Worm (Caenorhabditis elegans) whole organism, L1 larva: ENCODE results near the gene C26D10.4.
A peak's percentile ranks its signal among the peaks of the same experiment; 100 is the strongest.

ENCODE experiments used
- C16A3.4 ChIP-seq: fragments of 150-350 bp; optimal IDR thresholded peaks from 2 replicates; lab custom pipeline; 2014; ENCODE audit warnings: missing biosample characterization, missing genetic modification characterization
- aly-2 ChIP-seq: fragments of 150-350 bp; optimal IDR thresholded peaks from 2 replicates; lab custom pipeline; 2014; ENCODE audit warnings: missing biosample characterization, missing genetic modification characterization
- blmp-1 ChIP-seq: fragments of 150-350 bp; optimal IDR thresholded peaks from 2 replicates; lab custom pipeline; 2014; ENCODE audit warnings: missing biosample characterization, missing genetic modification characterization
- ceh-63 ChIP-seq: fragments of 200-800 bp; sonication (Bioruptor generic); optimal IDR thresholded peaks from 2 replicates; lab custom pipeline; 2018; ENCODE audit warnings: mild to moderate bottlenecking, missing genetic modification characterization, missing compliant biosample characterization
- ceh-82 ChIP-seq, 3 experiments: fragments of 150-350 bp in 1 of 3; sonication (generic microtip) in 2 of 3; optimal IDR thresholded peaks; 2 replicates each; lab custom pipeline; 2014 to 2017; ENCODE audit warnings: missing biosample characterization in 3 of 3, missing genetic modification characterization in 3 of 3
- dpl-1 ChIP-seq, 3 experiments: fragments of 150-350 bp in 2 of 3; sonication (generic microtip) in 1 of 3; optimal IDR thresholded peaks; 2 replicates each; lab custom pipeline; 2014 to 2017; ENCODE audit warnings: missing biosample characterization in 3 of 3, missing genetic modification characterization in 3 of 3, missing genetic modification reagents in 3 of 3
- efl-1 ChIP-seq, 4 experiments: fragments of 150-350 bp; optimal IDR thresholded peaks in 3 of 4; peaks in 1 of 4; 1 replicate in 1 of 4; 2 replicates in 3 of 4; lab custom pipeline; 2014; ENCODE audit warnings: missing biosample characterization in 2 of 4, missing genetic modification characterization in 2 of 4, missing genetic modification reagents in 2 of 4
- egl-13 ChIP-seq: sonication (generic microtip); optimal IDR thresholded peaks from 2 replicates; lab custom pipeline; 2016; ENCODE audit warnings: missing genotype, missing genetic modification reagents, missing genetic modification characterization, missing compliant biosample characterization
- elt-2 ChIP-seq: sonication (generic microtip); optimal IDR thresholded peaks from 2 replicates; lab custom pipeline; 2016; ENCODE audit warnings: missing genetic modification characterization, mild to moderate bottlenecking, inconsistent platforms, missing compliant biosample characterization, missing genetic modification reagents
- fkh-8 ChIP-seq: sonication (generic microtip); optimal IDR thresholded peaks from 2 replicates; lab custom pipeline; 2016; ENCODE audit warnings: mild to moderate bottlenecking, missing genetic modification characterization, missing compliant biosample characterization
- hlh-17 ChIP-seq: fragments of 200-800 bp; sonication (Bioruptor generic); optimal IDR thresholded peaks from 2 replicates; lab custom pipeline; 2018; ENCODE audit warnings: missing genetic modification characterization, mild to moderate bottlenecking, missing compliant biosample characterization, moderate library complexity, borderline replicate concordance
- irx-1 ChIP-seq: sonication (generic microtip); optimal IDR thresholded peaks from 2 replicates; lab custom pipeline; 2016; ENCODE audit warnings: missing genetic modification characterization, missing compliant biosample characterization
- jun-1 ChIP-seq: fragments of 150-350 bp; optimal IDR thresholded peaks from 2 replicates; lab custom pipeline; 2014; ENCODE audit warnings: missing biosample characterization, missing genetic modification reagents, missing genetic modification characterization
- lin-13 ChIP-seq: fragments of 150-350 bp; optimal IDR thresholded peaks from 2 replicates; lab custom pipeline; 2014; ENCODE audit warnings: missing biosample characterization, missing genetic modification reagents, missing genetic modification characterization
- lin-14 ChIP-seq: fragments of 200-800 bp; sonication (Bioruptor generic); optimal IDR thresholded peaks from 2 replicates; lab custom pipeline; 2018; ENCODE audit warnings: mild to moderate bottlenecking, missing genetic modification characterization, moderate library complexity, missing compliant biosample characterization
- lin-35 ChIP-seq, 2 experiments: fragments of 150-350 bp; optimal IDR thresholded peaks; 2 replicates each; lab custom pipeline; 2014; ENCODE audit warnings: missing biosample characterization in 2 of 2, missing genetic modification characterization in 2 of 2, missing genetic modification reagents in 2 of 2
- lir-3 ChIP-seq: sonication (generic microtip); optimal IDR thresholded peaks from 2 replicates; lab custom pipeline; 2016; ENCODE audit warnings: mild to moderate bottlenecking, missing genetic modification characterization, moderate library complexity, missing compliant biosample characterization; ENCODE audit not compliant: poor library complexity
- lsy-2 ChIP-seq, 2 experiments: fragments of 150-350 bp; optimal IDR thresholded peaks; 2 replicates each; lab custom pipeline; 2014; ENCODE audit warnings: missing biosample characterization in 2 of 2, missing genetic modification characterization in 2 of 2
- mdl-1 ChIP-seq, 2 experiments: fragments of 150-350 bp; optimal IDR thresholded peaks; 2 replicates each; lab custom pipeline; 2014 to 2017; ENCODE audit warnings: missing biosample characterization in 2 of 2, missing genetic modification characterization in 2 of 2, inconsistent platforms in 1 of 2
- mef-2 ChIP-seq: fragments of 150-350 bp; optimal IDR thresholded peaks from 2 replicates; lab custom pipeline; 2014; ENCODE audit warnings: missing biosample characterization, missing genetic modification characterization
- nhr-19 ChIP-seq: fragments of 200-800 bp; sonication (Bioruptor generic); conservative IDR thresholded peaks from 2 replicates; pipeline ENCODE4 v1.3.6; 2022; ENCODE audit warnings: missing genetic modification characterization, missing compliant biosample characterization
- nhr-20 ChIP-seq: sonication (generic microtip); optimal IDR thresholded peaks from 2 replicates; lab custom pipeline; 2016; ENCODE audit warnings: mild to moderate bottlenecking, missing genetic modification characterization, missing compliant biosample characterization
- nhr-47 ChIP-seq: sonication (generic microtip); optimal IDR thresholded peaks from 2 replicates; lab custom pipeline; 2016; ENCODE audit warnings: mild to moderate bottlenecking, missing genetic modification characterization, moderate library complexity, missing compliant biosample characterization
- nhr-71 ChIP-seq: sonication (generic microtip); optimal IDR thresholded peaks from 2 replicates; lab custom pipeline; 2016; ENCODE audit warnings: mild to moderate bottlenecking, missing genetic modification characterization, moderate library complexity, missing compliant biosample characterization
- nhr-76 ChIP-seq: sonication (generic microtip); optimal IDR thresholded peaks from 2 replicates; lab custom pipeline; 2017; ENCODE audit warnings: missing biosample characterization, missing genetic modification characterization
- nhr-84 ChIP-seq: sonication (generic microtip); optimal IDR thresholded peaks from 2 replicates; lab custom pipeline; 2017; ENCODE audit warnings: missing biosample characterization, missing genetic modification characterization
- nhr-90 ChIP-seq: sonication (generic microtip); optimal IDR thresholded peaks from 2 replicates; lab custom pipeline; 2016; ENCODE audit warnings: mild to moderate bottlenecking, missing genetic modification characterization, missing compliant biosample characterization; ENCODE audit not compliant: poor library complexity
- pag-3 ChIP-seq: sonication (generic microtip); optimal IDR thresholded peaks from 2 replicates; lab custom pipeline; 2017; ENCODE audit warnings: missing genetic modification characterization, mild to moderate bottlenecking, missing compliant biosample characterization, antibody characterized with exemption, borderline replicate concordance; ENCODE audit not compliant: insufficient read depth
- pax-3 ChIP-seq: fragments of 200-800 bp; sonication (Bioruptor generic); optimal IDR thresholded peaks from 2 replicates; lab custom pipeline; 2018; ENCODE audit warnings: mild to moderate bottlenecking, missing genetic modification characterization, moderate library complexity, missing compliant biosample characterization
- pqm-1 ChIP-seq: sonication (generic microtip); optimal IDR thresholded peaks from 3 replicates; lab custom pipeline; 2017; ENCODE audit warnings: missing biosample characterization, missing genetic modification characterization
- snpc-4 ChIP-seq: fragments of 150-350 bp; optimal IDR thresholded peaks from 2 replicates; lab custom pipeline; 2014; ENCODE audit warnings: missing biosample characterization, missing genetic modification characterization
- sptf-1 ChIP-seq: fragments of 150-350 bp; optimal IDR thresholded peaks from 2 replicates; lab custom pipeline; 2014; ENCODE audit warnings: missing biosample characterization, missing genetic modification characterization
- sup-37 ChIP-seq: fragments of 200-800 bp; sonication (Bioruptor generic); optimal IDR thresholded peaks from 2 replicates; lab custom pipeline; 2018; ENCODE audit warnings: mild to moderate bottlenecking, missing genetic modification characterization, missing compliant biosample characterization
- tlp-1 ChIP-seq: fragments of 150-350 bp; optimal IDR thresholded peaks from 2 replicates; lab custom pipeline; 2014; ENCODE audit warnings: missing biosample characterization, missing genetic modification characterization
- unc-62 ChIP-seq: fragments of 150-350 bp; optimal IDR thresholded peaks from 2 replicates; lab custom pipeline; 2014; ENCODE audit warnings: missing biosample characterization, missing genetic modification reagents, missing genetic modification characterization
- unc-98 ChIP-seq: fragments of 200-800 bp; sonication (Bioruptor generic); IDR thresholded peaks from 2 replicates; pipeline ENCODE4 v1.3.6; 2022; ENCODE audit warnings: missing genetic modification characterization, missing compliant biosample characterization
- ztf-11 ChIP-seq, 2 experiments: sonication (generic microtip); optimal IDR thresholded peaks; 2 replicates each; lab custom pipeline; 2016 to 2017; ENCODE audit warnings: missing genetic modification characterization in 2 of 2, missing biosample characterization in 1 of 2, missing compliant biosample characterization in 1 of 2

Gene C26D10.4

ce11 chrII:8377722-8378121 is 48.2 kb downstream of the C26D10.4 start:
- TF ChIP-seq sup-37 (GFP tag; lab: Kevin White, UChicago) (no peak), aly-2 (tag; lab: Kevin White, UChicago) (no peak), nhr-90 (tag; lab: Kevin White, UChicago) (no peak)

- no peak for TF ChIP-seq nhr-19 (GFP tag; lab: Robert Waterston, UW)
- TF ChIP-seq ztf-11 (tag; optimal IDR thresholded peaks at IDR 0.05; lab: Kevin White, UChicago): no peak
- TF ChIP-seq blmp-1 (tag; lab: Kevin White, UChicago): peak; percentile 18
- TF ChIP-seq, all 84 proteins: peak for 1
Observed at ce11 chrII:8380188-8380587, 50.6 kb downstream of the C26D10.4 start.

- TF ChIP-seq snpc-4 (no peak), lir-3 (no peak), fkh-8 (tag; lab: Kevin White, UChicago) (no peak), nhr-47 (tag; lab: Kevin White, UChicago) (no peak)
Observed at ce11 chrII:8381197-8381596, 51.6 kb downstream of the C26D10.4 start, which contains the start of gene F49E12.12. Gene F49E12.12, plus strand, starts transcription at chrII:8381497.

- TF ChIP-seq lin-13 (GFP tag; lab: Kevin White, UChicago) (no peak), lin-14 (GFP tag; lab: Kevin White, UChicago) (peak; percentile 33), nhr-71 (peak; percentile 68), lsy-2 (tag; optimal IDR thresholded peaks at IDR 0.05; lab: Kevin White, UChicago) (peak in 1 of 2 experiments; percentile 29), nhr-47 (tag; lab: Kevin White, UChicago) (no peak), pqm-1 (tag; lab: Kevin White, UChicago) (peak; percentile 79), dpl-1 (GFP tag; optimal IDR thresholded peaks at IDR 0.05; lab: Kevin White, UChicago) (no peak), sptf-1 (no peak), pax-3 (peak; percentile 2), nhr-19 (GFP tag; lab: Robert Waterston, UW) (peak; percentile 38), mdl-1 (tag; optimal IDR thresholded peaks at IDR 0.05; lab: Kevin White, UChicago) (peak in 1 of 2 experiments; percentile 35), pag-3 (tag; lab: Kevin White, UChicago) (no peak), unc-62 (GFP tag; lab: Kevin White, UChicago) (no peak), ceh-63 (no peak), nhr-84 (no peak), ceh-82 (tag; optimal IDR thresholded peaks at IDR 0.05; lab: Kevin White, UChicago) (no peak), hlh-17 (GFP tag; lab: Kevin White, UChicago) (no peak), efl-1 (optimal IDR thresholded peaks at IDR 0.05; lab: Kevin White, UChicago) (no peak), efl-1 (GFP tag; optimal IDR thresholded peaks at IDR 0.05 in 1 of 2; lab: Kevin White, UChicago) (no peak), egl-13 (tag; lab: Kevin White, UChicago) (peak; percentile 69), elt-2 (peak; percentile 99), nhr-20 (peak; percentile 78), mef-2 (tag; lab: Kevin White, UChicago) (no peak), lin-35 (GFP tag; optimal IDR thresholded peaks at IDR 0.05; lab: Kevin White, UChicago) (peak in 1 of 2 experiments; percentile 61), unc-98 (GFP tag; lab: Robert Waterston, UW) (no peak), nhr-76 (tag; lab: Kevin White, UChicago) (no peak), jun-1 (tag; lab: Kevin White, UChicago) (peak; percentile 74), nhr-90 (tag; lab: Kevin White, UChicago) (peak; percentile 59), tlp-1 (tag; lab: Kevin White, UChicago) (peak; percentile 2), C16A3.4 (tag; lab: Kevin White, UChicago) (no peak), irx-1 (tag; lab: Kevin White, UChicago) (no peak)
Observed at ce11 chrII:8382880-8383279, 53.3 kb downstream of the C26D10.4 start.
